Worm (Caenorhabditis elegans) whole organism, early embryonic: Measurements from ENCODE around the gene Y57G11B.3.

Source experiments
- F13C5.2 ChIP-seq: sonication (generic microtip); optimal IDR thresholded peaks from 2 replicates; lab custom pipeline; 2017; ENCODE audit warnings: mild to moderate bottlenecking, missing genetic modification characterization, inconsistent platforms, missing compliant biosample characterization
- aly-1 ChIP-seq: sonication (generic microtip); optimal IDR thresholded peaks from 2 replicates; lab custom pipeline; 2016; ENCODE audit warnings: missing genetic modification characterization, missing compliant biosample characterization
- ama-1 ChIP-seq: fragments of 150-350 bp; optimal IDR thresholded peaks from 2 replicates; lab custom pipeline; 2014
- ceh-36 ChIP-seq: sonication (generic microtip); optimal IDR thresholded peaks from 2 replicates; lab custom pipeline; 2016; ENCODE audit warnings: missing genetic modification characterization, inconsistent platforms, missing compliant biosample characterization
- ets-7 ChIP-seq: sonication (generic microtip); optimal IDR thresholded peaks from 2 replicates; lab custom pipeline; 2016; ENCODE audit warnings: missing genotype, missing genetic modification characterization, missing compliant biosample characterization
- sea-1 ChIP-seq: fragments of 200-800 bp; sonication (Bioruptor generic); conservative IDR thresholded peaks from 2 replicates; pipeline ENCODE4 v1.3.6; 2022; ENCODE audit warnings: missing genetic modification characterization, missing compliant biosample characterization
- tbx-11 ChIP-seq: fragments of 200-800 bp; sonication (Bioruptor generic); IDR thresholded peaks from 2 replicates; pipeline ENCODE4 v1.3.6; 2022; ENCODE audit warnings: missing genetic modification characterization, missing compliant biosample characterization
- tbx-37 ChIP-seq: fragments of 200-800 bp; sonication (Bioruptor generic); conservative IDR thresholded peaks from 2 replicates; pipeline ENCODE4 v1.3.6; 2022; ENCODE audit warnings: missing genetic modification reagents, missing genetic modification characterization, missing compliant biosample characterization

- no peak for TF ChIP-seq ceh-36 (tag; lab: Kevin White, UChicago)
- no peak for TF ChIP-seq tbx-37 (GFP tag; lab: Robert Waterston, UW)
- TF ChIP-seq sea-1 (GFP tag; lab: Robert Waterston, UW): no peak
- TF ChIP-seq ama-1 (lab: Kevin White, UChicago): no peak
- no peak for TF ChIP-seq tbx-11 (GFP tag; lab: Robert Waterston, UW)
- TF ChIP-seq F13C5.2 (tag; lab: Kevin White, UChicago): no peak
- no peak for TF ChIP-seq ets-7
- no peak for TF ChIP-seq aly-1
Measured at ce11 chrIV:14622109-14622508, 47.9 kb upstream of the Y57G11B.3 start.
